Fruit fly (Drosophila melanogaster): ENCODE data around the gene CG34041.

CG34041 gene

DNA sequence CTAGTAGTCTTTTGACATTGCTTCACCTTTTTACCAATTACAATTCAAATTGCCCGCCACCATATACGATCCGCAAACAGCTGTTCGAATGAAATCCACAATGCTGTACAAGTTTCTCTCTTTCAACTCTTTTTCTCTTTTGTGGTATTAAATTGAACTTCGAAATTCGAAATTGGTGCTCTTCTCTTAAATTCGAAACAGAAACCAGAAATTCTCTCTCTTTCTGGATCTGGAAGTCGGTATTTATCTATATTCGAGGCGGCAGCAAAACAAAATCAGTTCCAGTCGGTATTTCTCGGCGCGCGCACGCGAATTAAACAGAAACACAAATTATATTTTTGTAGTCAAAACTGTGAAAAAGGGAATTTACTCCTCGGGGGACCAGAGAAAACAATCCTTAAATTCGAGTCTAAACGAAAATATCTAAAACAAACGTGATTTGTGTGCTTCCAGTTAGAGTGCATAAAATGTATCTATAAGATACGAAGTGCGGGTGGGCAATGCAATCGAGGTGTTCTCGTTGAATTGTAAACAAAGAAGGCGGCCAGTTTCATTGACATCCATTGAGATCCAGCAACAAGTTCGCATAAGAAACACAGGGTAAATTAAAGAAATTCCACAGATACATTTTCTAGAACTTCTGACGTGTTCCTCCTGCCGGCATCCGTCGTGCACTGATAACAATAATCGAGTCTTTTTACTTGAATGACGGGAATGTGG lies 41.9 kb upstream of the CG34041 start, which contains the start of gene PH4alphaEFB (continued):
- no peak for TF ChIP-seq net (GFP tag; optimal IDR thresholded peaks at IDR 0.05)
- TF ChIP-seq CG11762 (GFP tag; optimal IDR thresholded peaks at IDR 0.05; ENCODE audit: insufficient read depth), result no peak
- TF ChIP-seq CG6163 (GFP tag; IDR thresholded peaks at IDR 0.05), result peak; percentile 11; the same call in 1 of the 3 replicates
- TF ChIP-seq Lpt (GFP tag; optimal IDR thresholded peaks at IDR 0.05), result no peak
- TF ChIP-seq Eip75B (GFP tag; optimal IDR thresholded peaks at IDR 0.05), result no peak
- no peak for TF ChIP-seq eg (GFP tag; IDR thresholded peaks at IDR 0.05)
- no peak for TF ChIP-seq CG11294 (GFP tag; IDR thresholded peaks at IDR 0.05)
- TF ChIP-seq ss (GFP tag; optimal IDR thresholded peaks at IDR 0.05), result peak; percentile 30 to 49
- TF ChIP-seq Gug (GFP tag; IDR thresholded peaks at IDR 0.05), result no peak
- peak; percentile 41 for TF ChIP-seq CG9139 (GFP tag; optimal IDR thresholded peaks at IDR 0.05)
- TF ChIP-seq acj6 (GFP tag; optimal IDR thresholded peaks at IDR 0.05), result no peak
- no peak for TF ChIP-seq Ets21C (GFP tag; optimal IDR thresholded peaks at IDR 0.05)
- peak; percentile 11 for TF ChIP-seq CG6854 (GFP tag; optimal IDR thresholded peaks at IDR 0.05)
- no peak for TF ChIP-seq fd59A (GFP tag; optimal IDR thresholded peaks at IDR 0.05)
- TF ChIP-seq CG10631 (GFP tag; optimal IDR thresholded peaks at IDR 0.05), result no peak
- TF ChIP-seq CG8319 (GFP tag; optimal IDR thresholded peaks at IDR 0.05), result no peak

DNA sequence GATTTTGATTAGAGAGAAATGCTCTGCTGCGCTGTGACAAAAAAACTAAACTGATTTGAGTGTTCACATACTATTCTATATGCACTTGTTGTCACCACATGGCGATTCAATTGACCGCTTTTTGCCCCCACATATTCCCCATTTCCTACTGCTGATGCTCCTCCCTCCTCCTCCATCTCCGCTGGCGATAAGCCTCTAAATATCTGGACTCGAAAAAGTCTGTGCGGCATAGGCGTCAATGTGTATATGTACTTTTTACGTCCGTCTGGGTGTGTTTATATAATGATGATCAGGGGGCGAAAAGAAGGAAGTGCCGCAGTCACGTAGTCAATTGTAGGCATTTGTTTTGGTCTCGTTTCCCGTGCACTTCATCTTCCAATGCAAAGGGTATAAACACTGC lies 41.3 kb upstream of the CG34041 start:
- no peak for TF ChIP-seq Hr38 (GFP tag; optimal IDR thresholded peaks at IDR 0.05)
- TF ChIP-seq CG6792 (GFP tag; optimal IDR thresholded peaks at IDR 0.05), result no peak
- no peak for TF ChIP-seq CG34406 (GFP tag; optimal IDR thresholded peaks at IDR 0.05)
- TF ChIP-seq CG10669 (GFP tag; optimal IDR thresholded peaks at IDR 0.05), result no peak
- no peak for TF ChIP-seq lz (GFP tag; optimal IDR thresholded peaks at IDR 0.05)
- peak; percentile 13 for TF ChIP-seq vri (GFP tag; optimal IDR thresholded peaks at IDR 0.05)
- peak; percentile 83 for TF ChIP-seq svp (GFP tag)
- no peak for TF ChIP-seq acj6 (GFP tag; optimal IDR thresholded peaks at IDR 0.05)
- no peak for TF ChIP-seq achi (GFP tag; optimal IDR thresholded peaks at IDR 0.05)
- no peak for TF ChIP-seq Lpt (GFP tag; optimal IDR thresholded peaks at IDR 0.05)
- peak; percentile 17 for TF ChIP-seq CG6276 (GFP tag; optimal IDR thresholded peaks at IDR 0.05)
- TF ChIP-seq Eip78C (GFP tag), result peak; percentile 59
- TF ChIP-seq topi (GFP tag; optimal IDR thresholded peaks at IDR 0.05), result no peak
- no peak for TF ChIP-seq CG32006 (GFP tag; optimal IDR thresholded peaks at IDR 0.05)
- TF ChIP-seq salr (GFP tag; optimal IDR thresholded peaks at IDR 0.05), result no peak
- TF ChIP-seq Sox14 (GFP tag; optimal IDR thresholded peaks at IDR 0.05), result no peak
- no peak for TF ChIP-seq CG11762 (GFP tag; optimal IDR thresholded peaks at IDR 0.05; ENCODE audit: insufficient read depth)
- 0 out of 3 replicates have a peak, but pooled peaks have one; percentile 36 for TF ChIP-seq CG6163 (GFP tag; IDR thresholded peaks at IDR 0.05)
- no peak for TF ChIP-seq CG3032 (tag; optimal IDR thresholded peaks at IDR 0.05)
- TF ChIP-seq spab (GFP tag; optimal IDR thresholded peaks at IDR 0.05), result no peak
- TF ChIP-seq CG11902 (GFP tag; optimal IDR thresholded peaks at IDR 0.05), result no peak
- peak; percentile 7 for TF ChIP-seq CG1621 (tag; optimal IDR thresholded peaks at IDR 0.05)
- no peak for TF ChIP-seq CG31627 (GFP tag; optimal IDR thresholded peaks at IDR 0.05)
- TF ChIP-seq fd59A (GFP tag; optimal IDR thresholded peaks at IDR 0.05), result no peak
- TF ChIP-seq CG16779 (tag; optimal IDR thresholded peaks at IDR 0.05), result no peak

DNA sequence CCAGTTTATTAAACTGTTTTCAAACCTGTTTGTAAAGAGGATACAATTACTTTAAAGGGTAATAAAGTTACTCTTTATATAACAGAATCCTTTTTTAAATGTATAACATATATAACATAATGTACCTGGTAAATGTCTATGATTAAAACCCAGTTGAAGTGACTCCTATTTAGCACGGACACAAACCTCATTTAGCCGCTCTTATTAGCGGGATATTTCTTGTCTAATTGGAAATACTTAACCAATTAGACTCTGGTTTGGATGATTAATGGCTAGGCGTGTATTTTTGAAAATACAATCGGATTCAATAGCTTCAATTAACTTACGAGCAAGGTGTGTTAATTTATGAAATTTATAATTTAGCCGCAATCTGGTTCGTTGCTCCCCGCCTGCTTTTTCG lies 40.8 kb upstream of the CG34041 start:
- TF ChIP-seq Lpt (GFP tag; optimal IDR thresholded peaks at IDR 0.05) (no peak), CG11762 (GFP tag; optimal IDR thresholded peaks at IDR 0.05; ENCODE audit: insufficient read depth) (no peak), svp (GFP tag) (peak; percentile 20), Met (GFP tag; optimal IDR thresholded peaks at IDR 0.05) (no peak), Hr38 (GFP tag; optimal IDR thresholded peaks at IDR 0.05) (no peak), fkh (GFP tag; optimal IDR thresholded peaks at IDR 0.05) (no peak)

All from whole organism, prepupa.